Worm (Caenorhabditis elegans) whole organism, L3 larva: ENCODE results near the gene ilcr-1.

ENCODE experiments used
- ZK546.5 ChIP-seq: sonication (generic microtip); optimal IDR thresholded peaks from 2 replicates; lab custom pipeline; 2017; ENCODE audit warnings: missing biosample characterization, missing genetic modification characterization
- aly-2 ChIP-seq: fragments of 150-350 bp; optimal IDR thresholded peaks from 2 replicates; lab custom pipeline; 2014; ENCODE audit warnings: missing biosample characterization, missing genetic modification characterization
- ceh-16 ChIP-seq: sonication (generic microtip); optimal IDR thresholded peaks from 2 replicates; lab custom pipeline; 2017; ENCODE audit warnings: missing biosample characterization, missing genetic modification characterization
- ceh-28 ChIP-seq: fragments of 150-350 bp; optimal IDR thresholded peaks from 2 replicates; lab custom pipeline; 2014; ENCODE audit warnings: missing biosample characterization, missing genetic modification reagents, missing genetic modification characterization
- ceh-82 ChIP-seq: fragments of 150-350 bp; optimal IDR thresholded peaks from 2 replicates; lab custom pipeline; 2014; ENCODE audit warnings: missing biosample characterization, missing genetic modification characterization
- daf-12 ChIP-seq: fragments of 150-350 bp; optimal IDR thresholded peaks from 2 replicates; lab custom pipeline; 2014; ENCODE audit warnings: missing biosample characterization, missing genetic modification reagents, missing genetic modification characterization
- egl-27 ChIP-seq: sonication (generic microtip); optimal IDR thresholded peaks from 4 replicates; lab custom pipeline; 2017; ENCODE audit warnings: missing biosample characterization, missing genetic modification reagents, missing genetic modification characterization
- egl-5 ChIP-seq: fragments of 150-350 bp; optimal IDR thresholded peaks from 2 replicates; lab custom pipeline; 2017; ENCODE audit warnings: missing biosample characterization, missing genetic modification reagents, missing genetic modification characterization, inconsistent platforms
- elt-1 ChIP-seq: fragments of 150-350 bp; optimal IDR thresholded peaks from 2 replicates; lab custom pipeline; 2014; ENCODE audit warnings: missing biosample characterization, missing genetic modification characterization
- elt-2 ChIP-seq: sonication (generic microtip); optimal IDR thresholded peaks from 2 replicates; lab custom pipeline; 2016; ENCODE audit warnings: missing genetic modification reagents, mild to moderate bottlenecking, missing genetic modification characterization, missing compliant biosample characterization
- eor-1 ChIP-seq, 2 experiments: fragments of 150-350 bp; optimal IDR thresholded peaks; 2 replicates each; lab custom pipeline; 2014 to 2018; ENCODE audit warnings: missing biosample characterization in 2 of 2, missing genetic modification characterization in 2 of 2
- fkh-10 ChIP-seq: sonication (generic microtip); optimal IDR thresholded peaks from 2 replicates; lab custom pipeline; 2017; ENCODE audit warnings: missing biosample characterization, missing genetic modification reagents, missing genetic modification characterization
- fkh-2 ChIP-seq: fragments of 150-350 bp; optimal IDR thresholded peaks from 2 replicates; lab custom pipeline; 2014; ENCODE audit warnings: missing biosample characterization, missing genetic modification reagents, missing genetic modification characterization
- fos-1 ChIP-seq: fragments of 150-350 bp; optimal IDR thresholded peaks from 2 replicates; lab custom pipeline; 2014; ENCODE audit warnings: missing biosample characterization, missing genetic modification characterization
- hmg-11 ChIP-seq: sonication (generic microtip); optimal IDR thresholded peaks from 2 replicates; lab custom pipeline; 2016; ENCODE audit warnings: missing genetic modification characterization, missing compliant biosample characterization
- lin-15B ChIP-seq: fragments of 150-350 bp; optimal IDR thresholded peaks from 2 replicates; lab custom pipeline; 2014; ENCODE audit warnings: missing biosample characterization, missing genetic modification characterization
- lin-39 ChIP-seq: fragments of 150-350 bp; optimal IDR thresholded peaks from 2 replicates; lab custom pipeline; 2018; ENCODE audit warnings: missing biosample characterization, missing genetic modification reagents, missing genetic modification characterization
- mdl-1 ChIP-seq: fragments of 150-350 bp; optimal IDR thresholded peaks from 2 replicates; lab custom pipeline; 2014; ENCODE audit warnings: missing biosample characterization, missing genetic modification characterization
- nfya-1 ChIP-seq: sonication (generic microtip); optimal IDR thresholded peaks from 2 replicates; lab custom pipeline; 2017; ENCODE audit warnings: missing genetic modification characterization, mild to moderate bottlenecking, missing compliant biosample characterization, antibody characterized with exemption, moderate library complexity; ENCODE audit not compliant: insufficient read depth
- nhr-11 ChIP-seq: fragments of 150-350 bp; optimal IDR thresholded peaks from 2 replicates; lab custom pipeline; 2014; ENCODE audit warnings: missing biosample characterization, missing genetic modification characterization
- nhr-12 ChIP-seq: fragments of 150-350 bp; optimal IDR thresholded peaks from 2 replicates; lab custom pipeline; 2014; ENCODE audit warnings: missing biosample characterization, missing genetic modification characterization
- nhr-237 ChIP-seq: fragments of 150-350 bp; optimal IDR thresholded peaks from 2 replicates; lab custom pipeline; 2014; ENCODE audit warnings: missing biosample characterization, missing genetic modification characterization
- nhr-43 ChIP-seq: sonication (generic microtip); optimal IDR thresholded peaks from 2 replicates; lab custom pipeline; 2016; ENCODE audit warnings: mild to moderate bottlenecking, missing genetic modification characterization, missing compliant biosample characterization; ENCODE audit not compliant: poor library complexity, severe bottlenecking
- pha-4 ChIP-seq: fragments of 150-350 bp; optimal IDR thresholded peaks from 2 replicates; lab custom pipeline; 2014; ENCODE audit warnings: missing biosample characterization, missing genetic modification reagents, missing genetic modification characterization
- sea-2 ChIP-seq: fragments of 150-350 bp; sonication (generic microtip); optimal IDR thresholded peaks from 4 replicates; lab custom pipeline; 2014; ENCODE audit warnings: missing biosample characterization, missing genetic modification reagents, missing genetic modification characterization
- skn-1 ChIP-seq: fragments of 150-350 bp; optimal IDR thresholded peaks from 2 replicates; lab custom pipeline; 2014; ENCODE audit warnings: missing biosample characterization, missing genetic modification characterization
- snpc-4 ChIP-seq: fragments of 150-350 bp; optimal IDR thresholded peaks from 2 replicates; lab custom pipeline; 2014; ENCODE audit warnings: missing biosample characterization, missing genetic modification characterization
- tbx-2 ChIP-seq: sonication (generic microtip); optimal IDR thresholded peaks from 2 replicates; lab custom pipeline; 2016; ENCODE audit warnings: mild to moderate bottlenecking, missing genetic modification characterization, missing compliant biosample characterization
- unc-39 ChIP-seq: sonication (generic microtip); optimal IDR thresholded peaks from 4 replicates; lab custom pipeline; 2017; ENCODE audit warnings: missing biosample characterization, missing genetic modification characterization
- unc-62 ChIP-seq: fragments of 150-350 bp; sonication (generic microtip); optimal IDR thresholded peaks from 4 replicates; lab custom pipeline; 2014; ENCODE audit warnings: missing biosample characterization, missing genetic modification reagents, missing genetic modification characterization
- zag-1 ChIP-seq: fragments of 150-350 bp; optimal IDR thresholded peaks from 2 replicates; lab custom pipeline; 2014; ENCODE audit warnings: missing biosample characterization, missing genetic modification characterization
- ztf-11 ChIP-seq: fragments of 150-350 bp; optimal IDR thresholded peaks from 2 replicates; lab custom pipeline; 2014; ENCODE audit warnings: missing biosample characterization, missing genetic modification characterization
- ztf-4 ChIP-seq: fragments of 150-350 bp; optimal IDR thresholded peaks from 2 replicates; lab custom pipeline; 2014; ENCODE audit warnings: missing biosample characterization, missing genetic modification characterization

The ilcr-1 gene

DNA sequence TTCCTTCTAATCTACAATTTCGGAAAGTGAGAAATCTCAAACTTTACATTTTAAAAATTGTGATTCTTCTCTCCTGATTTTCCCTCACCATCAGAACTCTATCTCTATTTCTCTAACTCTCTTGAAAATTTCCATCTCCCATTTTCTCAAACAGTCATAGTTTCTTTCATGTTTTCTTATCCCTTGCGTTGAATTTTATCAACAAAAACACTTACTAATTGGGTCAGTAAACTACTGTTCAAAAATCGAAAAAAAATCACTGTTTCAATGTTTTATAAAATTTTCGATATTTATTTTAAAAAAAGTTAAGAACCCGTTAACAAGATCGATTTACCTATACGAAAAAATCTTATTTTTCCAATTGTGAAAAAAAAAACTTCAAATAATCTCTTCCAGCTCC, 17.1 kb upstream of the ilcr-1 start:
- TF ChIP-seq daf-12: no peak
- TF ChIP-seq nhr-43 (tag; lab: Kevin White, UChicago): no peak
- no peak for TF ChIP-seq nhr-11 (tag; lab: Kevin White, UChicago)
- no peak for TF ChIP-seq ceh-82 (tag; lab: Kevin White, UChicago)
- TF ChIP-seq ZK546.5 (tag; lab: Kevin White, UChicago): no peak
- no peak for TF ChIP-seq nhr-237 (tag; lab: Kevin White, UChicago)
- TF ChIP-seq hmg-11: no peak

DNA sequence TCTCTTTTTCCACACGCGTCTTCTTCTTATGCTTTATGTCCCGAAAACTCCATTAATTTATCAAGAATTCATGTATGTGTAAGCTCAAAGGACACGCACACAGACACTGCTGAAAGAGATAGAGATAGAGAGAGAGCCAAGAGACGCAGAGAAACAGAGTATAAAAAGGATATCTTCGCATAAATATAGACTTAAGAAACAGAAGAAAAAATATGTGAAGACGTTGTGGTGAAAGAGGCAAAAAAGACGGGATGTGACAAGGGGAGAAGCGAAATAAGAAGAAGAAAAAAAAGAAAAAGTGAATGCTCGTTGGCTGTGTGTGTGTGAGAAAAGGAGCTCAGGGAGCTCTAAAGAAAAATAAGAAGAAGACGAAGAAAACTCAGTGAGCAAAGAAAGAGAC, 15.5 kb upstream of the ilcr-1 start:
- TF ChIP-seq skn-1 (tag; lab: Kevin White, UChicago): peak; percentile 29
- peak; percentile 13 for TF ChIP-seq lin-15B (tag; lab: Kevin White, UChicago)
- TF ChIP-seq sea-2 (GFP tag; lab: Kevin White, UChicago): no peak
- no peak for TF ChIP-seq ZK546.5 (tag; lab: Kevin White, UChicago)
- TF ChIP-seq snpc-4 (tag; lab: Kevin White, UChicago): peak; percentile 7
- TF ChIP-seq unc-62: peak; percentile 3
- TF ChIP-seq egl-27: no peak
- peak; percentile 96 for TF ChIP-seq fkh-10 (GFP tag; lab: Kevin White, UChicago)
- TF ChIP-seq nhr-12 (tag; lab: Kevin White, UChicago): no peak
- TF ChIP-seq hmg-11: peak; percentile 80
- TF ChIP-seq nfya-1 (tag; lab: Kevin White, UChicago): peak; percentile 79

DNA sequence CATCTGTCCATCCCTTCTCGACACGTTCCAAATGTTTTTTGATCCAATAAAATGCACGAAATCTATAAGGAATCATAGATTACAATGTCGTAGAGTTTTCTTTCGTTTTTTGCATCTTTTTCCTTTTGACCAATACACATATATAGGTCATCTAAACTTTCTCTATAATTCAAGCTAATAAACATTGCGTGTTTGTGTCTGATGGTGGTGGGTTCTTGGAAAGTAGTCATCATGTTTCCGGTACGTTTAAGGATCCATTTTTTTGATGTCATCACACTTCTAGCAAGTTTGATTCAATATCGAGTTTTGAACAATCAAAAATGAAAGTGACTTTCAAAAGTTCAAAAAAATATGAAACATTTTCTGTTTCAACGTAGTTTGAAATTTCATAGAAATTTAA, 7.4 kb upstream of the ilcr-1 start:
- no peak for TF ChIP-seq aly-2 (tag; lab: Kevin White, UChicago)
- no peak for TF ChIP-seq egl-5 (tag; lab: Kevin White, UChicago)
- TF ChIP-seq nhr-11 (tag; lab: Kevin White, UChicago): no peak
- no peak for TF ChIP-seq ZK546.5 (tag; lab: Kevin White, UChicago)
- TF ChIP-seq unc-39 (tag; lab: Kevin White, UChicago): no peak
- no peak for TF ChIP-seq unc-62
- no peak for TF ChIP-seq snpc-4 (tag; lab: Kevin White, UChicago)

DNA sequence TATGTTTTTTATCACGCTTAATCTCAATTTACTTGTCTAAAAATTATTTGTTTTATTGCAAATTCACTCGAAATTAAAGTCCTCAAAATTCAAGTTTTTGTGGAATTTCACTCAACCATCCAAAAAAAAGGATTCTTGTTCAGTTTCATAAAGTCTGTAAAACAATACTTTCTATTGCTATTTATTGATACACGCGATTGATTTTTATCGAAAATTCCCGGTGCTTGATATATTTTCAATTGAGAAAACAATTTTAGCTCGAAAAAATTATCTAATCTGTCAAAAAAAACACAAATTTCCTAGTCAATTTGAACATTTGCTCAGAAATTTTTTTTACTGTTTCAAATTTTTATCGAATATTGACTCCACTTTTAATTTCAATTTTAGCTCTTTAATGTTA, 6.3 kb upstream of the ilcr-1 start:
- TF ChIP-seq mdl-1 (no peak), aly-2 (tag; lab: Kevin White, UChicago) (no peak), eor-1 (tag; optimal IDR thresholded peaks at IDR 0.05; lab: Kevin White, UChicago) (no peak), fkh-10 (GFP tag; lab: Kevin White, UChicago) (no peak), ceh-28 (tag; lab: Kevin White, UChicago) (no peak), skn-1 (tag; lab: Kevin White, UChicago) (no peak), elt-2 (tag; lab: Kevin White, UChicago) (no peak), fkh-2 (tag; lab: Kevin White, UChicago) (no peak), fos-1 (tag; lab: Kevin White, UChicago) (no peak), tbx-2 (no peak), ZK546.5 (tag; lab: Kevin White, UChicago) (no peak), elt-1 (tag; lab: Kevin White, UChicago) (no peak), hmg-11 (no peak), egl-27 (no peak), unc-62 (no peak)

DNA sequence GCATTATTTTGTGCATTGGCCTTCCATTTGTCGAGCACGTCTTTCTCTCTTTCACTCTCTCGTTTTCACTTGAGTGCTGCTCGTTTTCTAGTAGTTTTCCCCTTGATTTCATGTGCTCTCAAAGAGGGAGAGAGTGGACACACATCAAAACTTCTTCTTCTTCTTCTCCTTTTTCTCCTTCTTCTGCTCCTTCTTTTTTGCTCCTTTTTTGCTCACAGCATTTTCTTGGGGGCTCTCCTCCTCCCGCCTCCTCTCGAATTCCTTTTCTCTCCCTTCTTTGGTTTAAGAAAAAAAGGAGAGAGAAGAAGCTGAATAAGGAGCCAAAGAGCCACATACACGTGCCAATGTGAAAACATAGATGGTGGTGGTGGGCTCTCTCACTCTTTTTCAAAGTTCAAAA, 3.7 kb upstream of the ilcr-1 start:
- TF ChIP-seq ceh-16 (no peak), nfya-1 (tag; lab: Kevin White, UChicago) (peak; percentile 57), ztf-11 (no peak), ceh-82 (tag; lab: Kevin White, UChicago) (no peak), fkh-2 (tag; lab: Kevin White, UChicago) (no peak), fkh-10 (GFP tag; lab: Kevin White, UChicago) (peak; percentile 9), zag-1 (tag; lab: Kevin White, UChicago) (no peak), unc-62 (no peak), pha-4 (tag; lab: Kevin White, UChicago) (no peak), elt-2 (tag; lab: Kevin White, UChicago) (no peak), lin-39 (tag; lab: Kevin White, UChicago) (peak; percentile 77), ceh-28 (tag; lab: Kevin White, UChicago) (no peak), mdl-1 (peak; percentile 27), hmg-11 (peak; percentile 58), nhr-43 (tag; lab: Kevin White, UChicago) (no peak), skn-1 (tag; lab: Kevin White, UChicago) (peak; percentile 44), ztf-4 (tag; lab: Kevin White, UChicago) (no peak), tbx-2 (no peak)
